Worm (Caenorhabditis elegans): ENCODE results near the gene K09F6.9.

K09F6.9 gene

DNA sequence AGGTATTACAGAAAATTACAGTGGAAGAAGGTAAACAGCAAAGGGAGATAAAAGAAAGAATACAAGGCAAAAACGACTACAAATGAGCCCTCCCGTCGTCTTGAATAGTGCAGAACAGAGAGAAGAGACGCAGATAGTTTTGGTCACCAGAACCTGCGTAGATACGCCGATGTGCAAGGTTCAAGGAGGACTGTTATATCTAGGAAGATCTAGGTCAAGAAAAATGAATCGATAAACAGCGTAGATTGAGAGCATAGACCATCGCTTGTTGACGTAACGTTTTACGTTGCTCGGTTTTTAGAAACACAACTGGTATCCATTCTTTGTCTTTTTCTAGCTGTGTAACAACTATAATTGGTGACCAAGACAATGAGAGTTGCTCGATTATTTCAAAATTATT, 18.4 kb upstream of the K09F6.9 start, which contains the start of gene B0281.5:
B0281.5 (minus strand) TSS at position 101 of the 400 bp plus-strand sequence.
- TF ChIP-seq daf-19 (GFP tag; conservative IDR thresholded peaks at IDR 0.05) (no peak), ces-1 (GFP tag; optimal IDR thresholded peaks at IDR 0.05) (no peak), aha-1 (tag) (peak; percentile 29)

- TF ChIP-seq mxl-2 (GFP tag; conservative IDR thresholded peaks at IDR 0.05) = no peak
- no peak for TF ChIP-seq skn-1 (tag; optimal IDR thresholded peaks at IDR 0.05)
- no peak for TF ChIP-seq jun-1 (tag; optimal IDR thresholded peaks at IDR 0.05)
- TF ChIP-seq Y105C5A.15 (GFP tag; IDR thresholded peaks at IDR 0.05) = no peak
- no peak for TF ChIP-seq nhr-77 (tag; optimal IDR thresholded peaks at IDR 0.05)
- TF ChIP-seq egl-43 (GFP tag; IDR thresholded peaks at IDR 0.05) = no peak
- no peak for TF ChIP-seq tag-97 (GFP tag; IDR thresholded peaks at IDR 0.05)
- TF ChIP-seq T20F7.1 (GFP tag; optimal IDR thresholded peaks at IDR 0.05) = no peak
- no peak for TF ChIP-seq lin-39 (tag; optimal IDR thresholded peaks at IDR 0.05)
- no peak for TF ChIP-seq zip-2 (tag; optimal IDR thresholded peaks at IDR 0.05)
- TF ChIP-seq tra-1 (GFP tag; IDR thresholded peaks at IDR 0.05) = no peak
These were observed 16.2 kb upstream of the K09F6.9 start, which contains the start of gene B0281.4 for ce11 chrII:2298742-2299141. TSS of gene B0281.4 (minus strand) at chrII:2298842.

ce11 chrII:2295817-2296315, 13.4 kb upstream of the K09F6.9 start, which contains the start of gene fbxc-25:
TSS of gene fbxc-25 (minus strand) at chrII:2296265.
- no peak for TF ChIP-seq egl-43 (GFP tag; IDR thresholded peaks at IDR 0.05)
- TF ChIP-seq attf-4 (tag; optimal IDR thresholded peaks at IDR 0.05) = no peak
- TF ChIP-seq mdt-29 (GFP tag; IDR thresholded peaks at IDR 0.05) = no peak
- TF ChIP-seq mep-1 (tag; optimal IDR thresholded peaks at IDR 0.05) = no peak
- TF ChIP-seq ztf-7 (tag; optimal IDR thresholded peaks at IDR 0.05) = no peak
- TF ChIP-seq nhr-41 (GFP tag; IDR thresholded peaks at IDR 0.05) = no peak
- peak; percentile 91 for TF ChIP-seq aha-1 (tag)
- peak in 1 of 2 experiments; percentile 65 for TF ChIP-seq unc-62 (GFP tag; optimal IDR thresholded peaks at IDR 0.05 in 1 of 2)
- TF ChIP-seq unc-62 (tag; optimal IDR thresholded peaks at IDR 0.05) = no peak
- TF ChIP-seq saeg-2 (GFP tag; IDR thresholded peaks at IDR 0.05) = no peak
- no peak for TF ChIP-seq vab-7 (GFP tag; IDR thresholded peaks at IDR 0.05)
- TF ChIP-seq ZK337.2 (GFP tag; IDR thresholded peaks at IDR 0.05) = no peak
- no peak for TF ChIP-seq gei-8 (GFP tag; optimal IDR thresholded peaks at IDR 0.05)
- no peak for TF ChIP-seq tag-97 (GFP tag; IDR thresholded peaks at IDR 0.05)
- TF ChIP-seq nhr-102 (tag; optimal IDR thresholded peaks at IDR 0.05) = no peak
- TF ChIP-seq daf-16 (GFP tag; optimal IDR thresholded peaks at IDR 0.05) = no peak
- TF ChIP-seq daf-16 (tag; optimal IDR thresholded peaks at IDR 0.05) = no peak
- no peak for TF ChIP-seq hlh-30 (tag; optimal IDR thresholded peaks at IDR 0.05; ENCODE audit: insufficient read depth)
- TF ChIP-seq snpc-4 (tag; optimal IDR thresholded peaks at IDR 0.05) = no peak

DNA sequence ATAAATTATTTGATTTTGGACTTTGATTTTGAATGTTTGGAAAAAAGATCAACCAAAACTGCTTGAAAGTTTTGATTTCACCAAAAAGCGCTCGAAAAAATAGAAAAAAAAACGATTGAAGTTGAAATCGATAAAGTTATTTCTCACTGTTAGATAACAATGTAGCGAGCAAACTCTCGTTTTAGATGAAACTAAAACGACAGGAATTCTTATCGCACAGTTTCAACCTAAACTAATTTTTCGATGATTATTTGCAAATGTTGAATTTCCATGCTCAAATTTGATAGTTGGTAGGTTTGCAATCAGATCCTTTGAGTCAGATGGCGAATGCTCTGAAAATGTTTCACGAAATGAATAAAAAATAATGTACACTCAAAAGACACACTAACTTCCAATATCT, 10.1 kb upstream of the K09F6.9 start:
- peak in 1 of 2 experiments; percentile 6 for TF ChIP-seq unc-62 (GFP tag; optimal IDR thresholded peaks at IDR 0.05 in 1 of 2)
- TF ChIP-seq unc-62 (tag; optimal IDR thresholded peaks at IDR 0.05) = no peak
- no peak for TF ChIP-seq zip-2 (tag; optimal IDR thresholded peaks at IDR 0.05)
- TF ChIP-seq pqm-1 (tag; optimal IDR thresholded peaks at IDR 0.05) = peak; percentile 73

DNA sequence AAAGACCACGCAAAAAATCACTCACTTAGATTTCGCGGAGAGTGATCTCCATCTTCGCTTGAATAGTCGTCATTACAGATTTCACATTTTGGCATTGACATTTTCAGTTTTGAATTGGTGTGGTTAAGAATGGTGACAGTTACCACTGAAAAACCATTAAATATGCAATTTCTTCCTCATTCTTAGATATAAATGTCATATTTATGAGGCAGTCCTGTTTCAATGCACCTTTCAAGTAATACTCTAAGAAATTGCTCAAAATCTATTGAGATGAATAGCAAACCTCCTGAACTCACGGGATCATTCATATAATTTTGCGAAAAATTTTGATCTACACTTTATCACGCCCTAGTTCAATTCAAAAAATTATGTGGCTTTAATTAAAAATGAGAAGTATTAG, 9.5 kb upstream of the K09F6.9 start, which contains the start of gene K09F6.7:
K09F6.7 (minus strand) TSS at position 101 of the 400 bp plus-strand sequence.
- no peak for TF ChIP-seq zfp-2 (tag; optimal IDR thresholded peaks at IDR 0.05)
- no peak for TF ChIP-seq dmd-8 (GFP tag; IDR thresholded peaks at IDR 0.05)

- TF ChIP-seq nhr-41 (GFP tag; IDR thresholded peaks at IDR 0.05) (no peak), F10B5.3 (tag; optimal IDR thresholded peaks at IDR 0.05) (no peak), ces-1 (GFP tag; optimal IDR thresholded peaks at IDR 0.05) (no peak), nhr-11 (tag; optimal IDR thresholded peaks at IDR 0.05) (peak; percentile 22), hlh-30 (tag; optimal IDR thresholded peaks at IDR 0.05; ENCODE audit: insufficient read depth) (no peak), Y75B8A.6 (GFP tag; IDR thresholded peaks at IDR 0.05) (no peak), vab-7 (GFP tag; IDR thresholded peaks at IDR 0.05) (peak; percentile 55; the same call in 1 of the 2 replicates), Y105C5A.15 (GFP tag; IDR thresholded peaks at IDR 0.05) (no peak), T26A8.4 (GFP tag; IDR thresholded peaks at IDR 0.05) (no peak), hif-1 (tag; optimal IDR thresholded peaks at IDR 0.05) (peak in 1 of 2 experiments; percentile 16), duxl-1 (tag; optimal IDR thresholded peaks at IDR 0.05; ENCODE audit: poor library complexity) (no peak), lir-3 (tag; optimal IDR thresholded peaks at IDR 0.05) (no peak), F37D6.2 (tag; optimal IDR thresholded peaks at IDR 0.05) (no peak), D1046.2 (GFP tag; IDR thresholded peaks at IDR 0.05) (no peak), nhr-10 (tag; optimal IDR thresholded peaks at IDR 0.05) (no peak), mep-1 (tag; optimal IDR thresholded peaks at IDR 0.05) (no peak)
These were observed 6.9 kb upstream of the K09F6.9 start for ce11 chrII:2289441-2289840.

Measured in whole organism, L4 larva.